Worm (Caenorhabditis elegans) whole organism, L4 larva: ENCODE data around the gene F58B4.2.

Experiments used
- F44E2.7 ChIP-seq: fragments of 200-800 bp; sonication (Bioruptor generic); IDR thresholded peaks from 2 replicates; pipeline ENCODE4 v2.1.2; 2022; ENCODE audit warnings: missing genetic modification characterization, missing compliant biosample characterization
- Y5F2A.4 ChIP-seq: fragments of 200-800 bp; sonication (Bioruptor generic); optimal IDR thresholded peaks from 2 replicates; lab custom pipeline; 2018; ENCODE audit warnings: mild to moderate bottlenecking, missing genetic modification characterization, missing compliant biosample characterization
- ZK546.5 ChIP-seq, 2 experiments: sonication (generic microtip); optimal IDR thresholded peaks; 2 replicates each; lab custom pipeline; 2017; ENCODE audit warnings: missing biosample characterization in 2 of 2, missing genetic modification characterization in 2 of 2
- aly-2 ChIP-seq: sonication (generic microtip); optimal IDR thresholded peaks from 2 replicates; lab custom pipeline; 2018; ENCODE audit warnings: missing biosample characterization, missing genetic modification characterization
- ama-1 ChIP-seq: fragments of 150-350 bp; optimal IDR thresholded peaks from 2 replicates; lab custom pipeline; 2014; ENCODE audit warnings: inconsistent platforms, mixed read lengths
- attf-4 ChIP-seq: sonication (generic microtip); optimal IDR thresholded peaks from 3 replicates; lab custom pipeline; 2017; ENCODE audit warnings: missing biosample characterization, missing genetic modification characterization
- ceh-20 ChIP-seq: fragments of 200-800 bp; sonication (Bioruptor generic); IDR thresholded peaks from 2 replicates; pipeline ENCODE4 v1.3.6; 2022; ENCODE audit warnings: missing genetic modification reagents, missing genetic modification characterization, missing compliant biosample characterization
- ceh-32 ChIP-seq: sonication (generic microtip); optimal IDR thresholded peaks from 2 replicates; lab custom pipeline; 2016; ENCODE audit warnings: mild to moderate bottlenecking, missing genetic modification characterization, missing compliant biosample characterization; ENCODE audit not compliant: poor library complexity
- ceh-62 ChIP-seq: sonication (generic microtip); optimal IDR thresholded peaks from 2 replicates; lab custom pipeline; 2017; ENCODE audit warnings: missing biosample characterization, missing genetic modification characterization
- ceh-82 ChIP-seq: sonication (generic microtip); optimal IDR thresholded peaks from 2 replicates; lab custom pipeline; 2017; ENCODE audit warnings: missing biosample characterization, missing genetic modification characterization
- ces-1 ChIP-seq: fragments of 150-350 bp; sonication (generic microtip); optimal IDR thresholded peaks from 4 replicates; lab custom pipeline; 2014; ENCODE audit warnings: missing biosample characterization, missing genetic modification reagents, missing genetic modification characterization
- daf-16 ChIP-seq, 3 experiments: sonication (generic microtip); optimal IDR thresholded peaks; 2 replicates each; lab custom pipeline; 2016 to 2017; ENCODE audit warnings: missing genetic modification characterization in 3 of 3, missing genetic modification reagents in 3 of 3, mild to moderate bottlenecking in 2 of 3, missing compliant biosample characterization in 2 of 3, missing biosample characterization in 1 of 3, moderate library complexity in 1 of 3
- dmd-6 ChIP-seq: fragments of 200-800 bp; sonication (Bioruptor generic); IDR thresholded peaks from 2 replicates; pipeline ENCODE4 v1.3.6; 2022; ENCODE audit warnings: missing genetic modification reagents, missing genetic modification characterization, missing compliant biosample characterization
- dpl-1 ChIP-seq: fragments of 150-350 bp; optimal IDR thresholded peaks from 2 replicates; lab custom pipeline; 2014; ENCODE audit warnings: missing biosample characterization, missing genetic modification reagents, missing genetic modification characterization
- egl-43 ChIP-seq: fragments of 200-800 bp; sonication (Bioruptor generic); IDR thresholded peaks from 2 replicates; pipeline ENCODE4 v1.3.6; 2022; ENCODE audit warnings: missing genetic modification reagents, missing genetic modification characterization, missing compliant biosample characterization
- fkh-10 ChIP-seq: fragments of 150-350 bp; optimal IDR thresholded peaks from 2 replicates; lab custom pipeline; 2014; ENCODE audit warnings: missing biosample characterization, missing genetic modification reagents, missing genetic modification characterization
- fos-1 ChIP-seq: fragments of 150-350 bp; optimal IDR thresholded peaks from 2 replicates; lab custom pipeline; 2014; ENCODE audit warnings: missing biosample characterization, missing genetic modification characterization
- gei-8 ChIP-seq: fragments of 200-800 bp; sonication (Bioruptor generic); optimal IDR thresholded peaks from 2 replicates; lab custom pipeline; 2018; ENCODE audit warnings: mild to moderate bottlenecking, missing genetic modification characterization, missing compliant biosample characterization
- hif-1 ChIP-seq, 2 experiments: sonication (generic microtip); optimal IDR thresholded peaks; 2 replicates each; lab custom pipeline; 2016 to 2017; ENCODE audit warnings: missing compliant biosample characterization in 2 of 2, missing genetic modification characterization in 2 of 2, missing genetic modification reagents in 2 of 2, missing genotype in 2 of 2, mild to moderate bottlenecking in 1 of 2
- lin-38 ChIP-seq: fragments of 200-800 bp; sonication (Bioruptor generic); IDR thresholded peaks from 2 replicates; pipeline ENCODE4 v1.3.6; 2022; ENCODE audit warnings: missing genetic modification reagents, missing genetic modification characterization, missing compliant biosample characterization
- lsy-2 ChIP-seq, 2 experiments: fragments of 150-350 bp in 1 of 2; sonication (generic microtip) in 1 of 2; optimal IDR thresholded peaks; 2 replicates each; lab custom pipeline; 2014 to 2017; ENCODE audit warnings: missing biosample characterization in 2 of 2, missing genetic modification characterization in 2 of 2
- mep-1 ChIP-seq: fragments of 150-350 bp; sonication (generic microtip); optimal IDR thresholded peaks from 3 replicates; lab custom pipeline; 2014; ENCODE audit warnings: missing biosample characterization, missing genetic modification characterization
- mxl-2 ChIP-seq: fragments of 200-800 bp; sonication (Bioruptor generic); conservative IDR thresholded peaks from 2 replicates; pipeline ENCODE4 v1.3.6; 2022; ENCODE audit warnings: missing genetic modification reagents, missing genetic modification characterization, missing compliant biosample characterization
- nhr-10 ChIP-seq: fragments of 150-350 bp; optimal IDR thresholded peaks from 2 replicates; lab custom pipeline; 2014; ENCODE audit warnings: missing biosample characterization, missing genetic modification characterization
- nhr-102 ChIP-seq: sonication (generic microtip); optimal IDR thresholded peaks from 2 replicates; lab custom pipeline; 2016; ENCODE audit warnings: mild to moderate bottlenecking, missing genetic modification characterization, moderate library complexity, missing compliant biosample characterization
- nhr-11 ChIP-seq: fragments of 150-350 bp; optimal IDR thresholded peaks from 2 replicates; lab custom pipeline; 2014; ENCODE audit warnings: missing biosample characterization, missing genetic modification characterization
- nhr-111 ChIP-seq: fragments of 200-800 bp; sonication (Bioruptor generic); optimal IDR thresholded peaks from 2 replicates; lab custom pipeline; 2018; ENCODE audit warnings: mild to moderate bottlenecking, missing genetic modification characterization, missing compliant biosample characterization
- nhr-237 ChIP-seq: sonication (generic microtip); optimal IDR thresholded peaks from 2 replicates; lab custom pipeline; 2017; ENCODE audit warnings: missing biosample characterization, missing genetic modification characterization
- nhr-25 ChIP-seq: sonication (generic microtip); optimal IDR thresholded peaks from 2 replicates; lab custom pipeline; 2017; ENCODE audit warnings: missing genetic modification characterization, mild to moderate bottlenecking, missing compliant biosample characterization, antibody characterized with exemption, moderate library complexity, borderline replicate concordance; ENCODE audit not compliant: insufficient read depth
- nhr-77 ChIP-seq: fragments of 150-350 bp; optimal IDR thresholded peaks from 2 replicates; lab custom pipeline; 2014; ENCODE audit warnings: missing biosample characterization, missing genetic modification characterization
- php-3 ChIP-seq: fragments of 200-800 bp; sonication (Bioruptor generic); IDR thresholded peaks from 2 replicates; pipeline ENCODE4 v1.3.6; 2022; ENCODE audit warnings: missing genetic modification reagents, missing genetic modification characterization, missing compliant biosample characterization
- pqm-1 ChIP-seq: sonication (generic microtip); optimal IDR thresholded peaks from 2 replicates; lab custom pipeline; 2017; ENCODE audit warnings: missing biosample characterization, missing genetic modification characterization
- rbr-2 ChIP-seq: sonication (generic microtip); optimal IDR thresholded peaks from 2 replicates; lab custom pipeline; 2016; ENCODE audit warnings: missing genotype, missing genetic modification characterization, missing compliant biosample characterization
- saeg-2 ChIP-seq: fragments of 200-800 bp; sonication (Bioruptor generic); IDR thresholded peaks from 2 replicates; pipeline ENCODE4 v1.3.6; 2022; ENCODE audit warnings: missing genetic modification reagents, missing genetic modification characterization, missing compliant biosample characterization
- sdz-12 ChIP-seq: fragments of 200-800 bp; sonication (Bioruptor generic); optimal IDR thresholded peaks from 2 replicates; lab custom pipeline; 2018; ENCODE audit warnings: mild to moderate bottlenecking, missing genetic modification characterization, missing compliant biosample characterization
- set-16 ChIP-seq: fragments of 200-800 bp; sonication (Bioruptor generic); IDR thresholded peaks from 2 replicates; pipeline ENCODE4 v1.3.6; 2022; ENCODE audit warnings: missing genetic modification reagents, missing genetic modification characterization, missing compliant biosample characterization
- skn-1 ChIP-seq: fragments of 150-350 bp; optimal IDR thresholded peaks from 2 replicates; lab custom pipeline; 2014; ENCODE audit warnings: missing biosample characterization, missing genetic modification characterization
- tra-1 ChIP-seq: fragments of 200-800 bp; sonication (Bioruptor generic); IDR thresholded peaks from 2 replicates; pipeline ENCODE4 v1.3.6; 2022; ENCODE audit warnings: missing genetic modification reagents, missing genetic modification characterization, missing compliant biosample characterization
- unc-39 ChIP-seq: sonication (generic microtip); optimal IDR thresholded peaks from 2 replicates; lab custom pipeline; 2017; ENCODE audit warnings: missing biosample characterization, missing genetic modification characterization
- unc-62 ChIP-seq, 3 experiments: fragments of 150-350 bp in 1 of 3; sonication (generic microtip); optimal IDR thresholded peaks in 2 of 3; peaks in 1 of 3; 1 replicate in 1 of 3; 2 replicates in 2 of 3; lab custom pipeline; 2014 to 2017; ENCODE audit warnings: missing biosample characterization in 3 of 3, missing genetic modification characterization in 3 of 3, missing genetic modification reagents in 3 of 3, missing genotype in 1 of 3
- zag-1 ChIP-seq: fragments of 150-350 bp; optimal IDR thresholded peaks from 2 replicates; lab custom pipeline; 2014; ENCODE audit warnings: missing biosample characterization, missing genetic modification characterization
- zfp-3 ChIP-seq: fragments of 200-800 bp; sonication (Bioruptor generic); conservative IDR thresholded peaks from 2 replicates; pipeline ENCODE4 v1.3.6; 2022; ENCODE audit warnings: missing genetic modification reagents, missing genetic modification characterization, missing compliant biosample characterization
- zip-11 ChIP-seq: fragments of 200-800 bp; sonication (Bioruptor generic); IDR thresholded peaks from 2 replicates; pipeline ENCODE4 v1.3.6; 2022; ENCODE audit warnings: missing genetic modification characterization, missing compliant biosample characterization
- zip-2 ChIP-seq: fragments of 150-350 bp; optimal IDR thresholded peaks from 2 replicates; lab custom pipeline; 2014; ENCODE audit warnings: missing biosample characterization, missing genetic modification characterization
- ztf-11 ChIP-seq: fragments of 150-350 bp; optimal IDR thresholded peaks from 2 replicates; lab custom pipeline; 2014; ENCODE audit warnings: missing biosample characterization, missing genetic modification characterization

The F58B4.2 gene

ce11 chrV:10915922-10916321 is 2.4 kb downstream of the F58B4.2 start:
- no peak for TF ChIP-seq tra-1
- TF ChIP-seq egl-43 = no peak
- no peak for TF ChIP-seq ama-1 (lab: Kevin White, UChicago)
- no peak for TF ChIP-seq sdz-12
- TF ChIP-seq nhr-102 (tag; lab: Kevin White, UChicago) = no peak
- no peak for TF ChIP-seq ces-1 (GFP tag; lab: Kevin White, UChicago)
- no peak for TF ChIP-seq ceh-82 (tag; lab: Kevin White, UChicago)
- TF ChIP-seq, all 104 proteins: peak for 0

ce11 chrV:10909959-10910358 is 8.3 kb downstream of the F58B4.2 start:
- TF ChIP-seq set-16 (GFP tag; lab: Robert Waterston, UW) = no peak
- TF ChIP-seq pqm-1 (tag; lab: Kevin White, UChicago) = no peak
- TF ChIP-seq ama-1 (lab: Kevin White, UChicago) = no peak
- no peak for TF ChIP-seq zip-2 (tag; lab: Kevin White, UChicago)
- no peak for TF ChIP-seq egl-43
- TF ChIP-seq skn-1 (tag; lab: Kevin White, UChicago) = no peak
- TF ChIP-seq aly-2 (tag; lab: Kevin White, UChicago) = no peak
- no peak for TF ChIP-seq mxl-2 (GFP tag; lab: Robert Waterston, UW)
- no peak for TF ChIP-seq nhr-77

ce11 chrV:10909071-10909470 is 9.2 kb downstream of the F58B4.2 start, which contains the start of gene zzz-1:
zzz-1 (minus strand) TSS chrV:10909171.
- TF ChIP-seq ama-1 (lab: Kevin White, UChicago) = no peak
- TF ChIP-seq gei-8 (GFP tag; lab: Kevin White, UChicago) = no peak
- no peak for TF ChIP-seq nhr-10 (tag; lab: Kevin White, UChicago)
- no peak for TF ChIP-seq set-16 (GFP tag; lab: Robert Waterston, UW)
- no peak for TF ChIP-seq ces-1 (GFP tag; lab: Kevin White, UChicago)
- TF ChIP-seq unc-62 (GFP tag; optimal IDR thresholded peaks at IDR 0.05 in 1 of 2; lab: Kevin White, UChicago) = no peak
- no peak for TF ChIP-seq unc-62 (tag; optimal IDR thresholded peaks at IDR 0.05; lab: Kevin White, UChicago)
- no peak for TF ChIP-seq daf-16 (GFP tag; optimal IDR thresholded peaks at IDR 0.05; lab: Kevin White, UChicago)
- no peak for TF ChIP-seq daf-16 (tag; optimal IDR thresholded peaks at IDR 0.05; lab: Kevin White, UChicago)
- no peak for TF ChIP-seq unc-39 (tag; lab: Kevin White, UChicago)
- no peak for TF ChIP-seq F44E2.7 (GFP tag; lab: Robert Waterston, UW)
- no peak for TF ChIP-seq saeg-2 (GFP tag; lab: Robert Waterston, UW)
- no peak for TF ChIP-seq Y5F2A.4 (GFP tag; lab: Kevin White, UChicago)
- TF ChIP-seq hif-1 (tag; optimal IDR thresholded peaks at IDR 0.05; lab: Kevin White, UChicago) = no peak

ce11 chrV:10904795-10905194 is 13.5 kb downstream of the F58B4.2 start:
- TF ChIP-seq ceh-62 (no peak), lsy-2 (tag; optimal IDR thresholded peaks at IDR 0.05; lab: Kevin White, UChicago) (peak in 1 of 2 experiments; percentile 3), zfp-3 (no peak), nhr-237 (tag; lab: Kevin White, UChicago) (no peak), unc-39 (tag; lab: Kevin White, UChicago) (no peak), php-3 (no peak), fkh-10 (GFP tag; lab: Kevin White, UChicago) (peak; percentile 71), ceh-32 (no peak), ceh-20 (GFP tag; lab: Robert Waterston, UW) (0 out of 2 replicates have a peak, but pooled peaks have one; percentile 12), set-16 (GFP tag; lab: Robert Waterston, UW) (no peak), nhr-111 (GFP tag; lab: Kevin White, UChicago) (no peak), ZK546.5 (tag; optimal IDR thresholded peaks at IDR 0.05; lab: Kevin White, UChicago) (no peak), mep-1 (tag; lab: Kevin White, UChicago) (peak; percentile 32), zag-1 (tag; lab: Kevin White, UChicago) (no peak), zip-11 (GFP tag; lab: Robert Waterston, UW) (no peak), lin-38 (GFP tag; lab: Robert Waterston, UW) (no peak), attf-4 (tag; lab: Kevin White, UChicago) (no peak), dmd-6 (GFP tag; lab: Robert Waterston, UW) (0 out of 2 replicates have a peak, but pooled peaks have one; percentile 10), ces-1 (GFP tag; lab: Kevin White, UChicago) (no peak), nhr-25 (tag; lab: Kevin White, UChicago) (no peak), nhr-11 (no peak), rbr-2 (tag; lab: Kevin White, UChicago) (peak; percentile 34), ztf-11 (tag; lab: Kevin White, UChicago) (no peak), fos-1 (tag; lab: Kevin White, UChicago) (no peak), F44E2.7 (GFP tag; lab: Robert Waterston, UW) (no peak), pqm-1 (tag; lab: Kevin White, UChicago) (no peak), dpl-1 (GFP tag; lab: Kevin White, UChicago) (no peak)
